Worm (Caenorhabditis elegans): ENCODE measurements around the gene sdz-35.

DNA sequence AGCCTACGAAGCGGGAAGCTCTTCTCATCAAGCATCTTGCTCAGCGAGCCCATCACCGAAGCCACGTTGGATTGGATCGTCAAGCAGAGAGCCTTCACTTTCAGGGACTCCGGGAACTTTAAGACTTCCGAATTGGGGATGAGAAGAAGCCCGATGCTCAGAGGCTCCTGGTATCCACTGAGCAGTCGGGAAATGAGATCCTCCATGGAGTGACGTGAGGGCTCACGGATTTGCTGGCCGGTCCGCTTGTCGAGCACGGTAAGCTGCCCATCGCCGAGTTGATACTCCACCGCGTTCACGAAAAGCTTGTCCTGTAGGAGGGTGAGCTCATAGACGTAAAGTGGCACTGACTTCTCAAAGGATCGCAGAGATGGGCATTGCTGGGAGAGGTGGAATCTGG is 39.0 kb upstream of the sdz-35 start:
- no peak for TF ChIP-seq jun-1 (tag; optimal IDR thresholded peaks at IDR 0.05)
- no peak for TF ChIP-seq fos-1 (tag; optimal IDR thresholded peaks at IDR 0.05)
- TF ChIP-seq rnt-1 (tag; optimal IDR thresholded peaks at IDR 0.05), result no peak
- TF ChIP-seq nhr-90 (tag; optimal IDR thresholded peaks at IDR 0.05; ENCODE audit: poor library complexity), result no peak
- TF ChIP-seq ztf-4 (tag; optimal IDR thresholded peaks at IDR 0.05), result no peak
- no peak for TF ChIP-seq nhr-71 (tag; optimal IDR thresholded peaks at IDR 0.05)
- TF ChIP-seq grh-1 (GFP tag; IDR thresholded peaks at IDR 0.05), result no peak
- no peak for TF ChIP-seq tbx-2 (tag; optimal IDR thresholded peaks at IDR 0.05)
- TF ChIP-seq aha-1 (tag; optimal IDR thresholded peaks at IDR 0.05), result no peak
- no peak for TF ChIP-seq ets-5 (GFP tag; IDR thresholded peaks at IDR 0.05)

Measured in whole organism, L1 larva.